Worm (Caenorhabditis elegans): Measurements from ENCODE around the gene srh-111.
"Not testable (repeated sequence)": the region's sequence is repeated elsewhere in the genome, so short reads cannot be mapped to it uniquely, and the experiment has no call there.

Gene srh-111

DNA sequence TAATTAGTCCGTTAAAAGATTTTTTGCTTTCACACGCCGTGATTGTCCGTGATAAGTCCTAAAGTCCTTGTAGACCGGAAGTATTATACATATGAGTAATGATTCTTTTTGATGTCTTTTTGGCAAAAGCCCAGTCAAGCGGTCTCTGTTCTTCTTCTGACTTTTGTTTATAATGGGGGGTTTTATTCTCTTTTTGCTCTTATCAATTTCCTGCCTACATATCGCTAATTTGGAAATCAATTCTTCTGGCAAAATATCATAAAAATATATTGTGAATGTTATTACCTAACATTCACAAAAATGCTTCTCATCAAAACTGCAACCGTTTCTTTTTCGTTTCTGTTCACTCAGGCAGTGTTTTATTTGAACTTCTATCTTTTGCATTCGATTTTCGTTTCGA is 8.5 kb downstream of the srh-111 start, which contains the start of gene srbc-61:
TSS of gene srbc-61 (plus strand) at position 301 of the 400 bp plus-strand sequence.
- TF ChIP-seq him-1 (tag; optimal IDR thresholded peaks at IDR 0.05): no peak

DNA sequence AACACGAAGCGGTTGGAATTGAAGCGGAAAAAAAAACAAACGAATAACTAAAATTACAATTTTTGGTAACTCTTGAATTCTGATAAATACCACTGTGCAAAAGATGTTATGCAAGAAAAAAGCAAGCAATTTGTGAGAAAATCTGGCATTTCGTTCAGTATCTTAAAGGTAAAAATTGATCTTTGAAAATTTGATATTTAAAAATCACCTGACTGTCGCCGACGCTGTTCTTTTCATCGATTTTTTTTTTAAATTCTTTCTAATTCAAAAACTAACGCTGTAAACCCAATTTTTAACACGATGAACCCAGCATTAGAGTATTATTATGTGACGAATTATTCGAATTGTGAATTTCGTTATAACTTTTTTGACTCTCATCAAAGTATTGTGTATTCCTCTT is 11.3 kb downstream of the srh-111 start, which contains the start of gene srh-123:
TSS of gene srh-123 (plus strand) at position 301 of the 400 bp plus-strand sequence.
- TF ChIP-seq him-1 (tag; optimal IDR thresholded peaks at IDR 0.05) (no peak), W03F9.2 (tag; optimal IDR thresholded peaks at IDR 0.05) (no peak), dao-5 (tag; optimal IDR thresholded peaks at IDR 0.05) (no peak)

- no peak for TF ChIP-seq dao-5 (tag; optimal IDR thresholded peaks at IDR 0.05)
- TF ChIP-seq him-1 (tag; optimal IDR thresholded peaks at IDR 0.05): no peak
- no peak for TF ChIP-seq W03F9.2 (tag; optimal IDR thresholded peaks at IDR 0.05)
Observed at ce11 chrV:17471564-17471963, 13.4 kb downstream of the srh-111 start, which contains the start of gene srh-235. Gene srh-235 (minus strand): TSS chrV:17471664.

DNA sequence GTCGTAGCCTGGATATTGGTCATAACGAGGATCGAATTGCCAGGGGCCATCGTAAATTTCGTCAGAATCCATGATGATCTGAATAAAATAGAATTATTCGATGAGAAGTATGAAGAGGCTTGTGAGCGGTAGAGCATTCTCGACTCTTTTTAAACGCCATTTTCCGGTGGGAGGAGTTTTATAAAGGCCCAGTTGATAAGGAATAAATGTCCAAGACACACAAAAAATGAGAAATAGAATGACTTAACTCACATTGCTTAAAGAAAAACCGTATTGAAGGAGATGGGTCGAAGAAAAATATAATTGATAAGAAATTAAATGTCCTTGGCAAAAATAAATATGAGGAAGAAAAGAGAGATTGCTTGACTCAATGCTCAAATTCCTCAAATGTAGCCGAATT is 15.8 kb downstream of the srh-111 start, which contains the start of gene F20E11.17:
TSS of gene F20E11.17 (minus strand) at position 101 of the 400 bp plus-strand sequence.
- TF ChIP-seq W03F9.2 (tag; optimal IDR thresholded peaks at IDR 0.05) (no peak), dao-5 (tag; optimal IDR thresholded peaks at IDR 0.05) (no peak), him-1 (tag; optimal IDR thresholded peaks at IDR 0.05) (no peak)

ce11 chrV:17467881-17468280 is 17.1 kb downstream of the srh-111 start:
- TF ChIP-seq dao-5 (tag; optimal IDR thresholded peaks at IDR 0.05) (no peak), him-1 (tag; optimal IDR thresholded peaks at IDR 0.05) (no peak), W03F9.2 (tag; optimal IDR thresholded peaks at IDR 0.05) (no peak)

- TF ChIP-seq W03F9.2 (tag; optimal IDR thresholded peaks at IDR 0.05) (no peak), dao-5 (tag; optimal IDR thresholded peaks at IDR 0.05) (no peak), him-1 (tag; optimal IDR thresholded peaks at IDR 0.05) (no peak)
Observed at ce11 chrV:17466751-17467150, 18.2 kb downstream of the srh-111 start, which contains the start of gene srw-72. Gene srw-72 (plus strand): TSS chrV:17467051.

DNA sequence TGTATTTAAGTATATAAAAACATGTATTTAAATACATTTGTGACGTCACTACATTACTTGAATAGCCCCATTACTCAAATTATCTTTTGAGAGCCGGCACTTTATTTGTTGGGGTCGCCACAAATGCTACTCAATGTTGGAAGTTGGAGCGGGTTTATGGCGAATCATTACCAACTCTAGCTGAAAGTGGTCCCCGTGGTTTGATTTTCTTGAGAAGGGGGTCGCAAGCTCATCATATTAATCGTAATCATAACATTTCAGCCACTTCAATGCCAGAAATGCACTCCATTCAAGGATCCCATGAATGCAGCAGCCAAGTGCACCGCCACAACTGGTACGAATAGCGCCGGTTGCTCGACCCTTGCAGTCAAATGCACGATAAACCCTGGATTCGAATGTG is 20.7 kb downstream of the srh-111 start, which contains the start of gene F20E11.7:
TSS of gene F20E11.7 (plus strand) at position 301 of the 400 bp plus-strand sequence.
- TF ChIP-seq him-1, dao-5, W03F9.2 (tag; optimal IDR thresholded peaks at IDR 0.05): not testable (repeated sequence)

DNA sequence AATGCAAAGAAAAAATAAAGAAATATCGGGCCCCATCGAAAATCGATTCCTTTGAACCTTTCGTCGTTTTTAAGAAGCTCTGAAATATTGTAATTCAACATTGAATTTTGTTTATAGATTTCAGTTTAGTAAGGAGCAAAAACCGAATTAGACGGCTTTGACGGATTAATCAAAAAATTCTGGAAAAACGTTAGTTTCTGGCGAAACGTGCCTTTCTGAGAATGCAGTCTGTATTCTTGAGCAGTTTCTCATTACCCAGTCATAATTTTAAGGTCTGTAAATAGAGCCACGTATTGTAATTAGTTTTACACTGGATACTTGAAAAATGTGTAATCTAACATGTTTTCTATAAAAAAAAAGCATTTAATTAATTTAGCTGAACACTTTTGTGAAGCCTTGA is 24.9 kb downstream of the srh-111 start, which contains the start of gene srz-48:
TSS of gene srz-48 (minus strand) at position 101 of the 400 bp plus-strand sequence.
- TF ChIP-seq dao-5 (tag; optimal IDR thresholded peaks at IDR 0.05) (no peak), W03F9.2 (tag; optimal IDR thresholded peaks at IDR 0.05) (no peak), him-1 (tag; optimal IDR thresholded peaks at IDR 0.05) (no peak)

- no peak for TF ChIP-seq him-1 (tag; optimal IDR thresholded peaks at IDR 0.05)
- TF ChIP-seq W03F9.2 (tag; optimal IDR thresholded peaks at IDR 0.05): no peak
- TF ChIP-seq dao-5 (tag; optimal IDR thresholded peaks at IDR 0.05): no peak
Observed at ce11 chrV:17458069-17458468, 26.9 kb downstream of the srh-111 start, which contains the start of gene str-200. Gene str-200 (minus strand): TSS chrV:17458169.

ce11 chrV:17456197-17456596 is 28.8 kb downstream of the srh-111 start, which contains the start of gene srh-203:
Gene srh-203 (minus strand): TSS chrV:17456297.
- not testable (repeated sequence) for TF ChIP-seq him-1, dao-5, W03F9.2 (tag; optimal IDR thresholded peaks at IDR 0.05)

DNA sequence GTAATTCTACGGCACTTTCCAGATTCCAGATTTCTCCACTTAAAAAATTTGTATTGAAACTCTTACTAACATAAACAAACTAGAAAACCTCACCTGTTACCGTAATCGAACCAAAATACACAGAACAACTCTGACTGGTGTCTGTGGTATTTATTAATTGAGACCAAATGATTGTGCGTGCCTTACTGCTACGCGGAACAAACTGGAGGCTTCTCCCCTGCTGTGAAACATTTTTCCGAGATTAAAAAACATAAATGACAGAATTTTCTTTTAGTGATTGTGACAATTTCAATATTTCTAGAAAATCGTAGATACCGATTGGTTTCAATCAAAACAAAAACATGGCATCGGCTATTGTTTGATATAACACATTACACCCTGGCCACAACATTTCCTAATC is 35.1 kb downstream of the srh-111 start:
- TF ChIP-seq him-1 (tag; optimal IDR thresholded peaks at IDR 0.05) (no peak), W03F9.2 (tag; optimal IDR thresholded peaks at IDR 0.05) (no peak), dao-5 (tag; optimal IDR thresholded peaks at IDR 0.05) (no peak)

DNA sequence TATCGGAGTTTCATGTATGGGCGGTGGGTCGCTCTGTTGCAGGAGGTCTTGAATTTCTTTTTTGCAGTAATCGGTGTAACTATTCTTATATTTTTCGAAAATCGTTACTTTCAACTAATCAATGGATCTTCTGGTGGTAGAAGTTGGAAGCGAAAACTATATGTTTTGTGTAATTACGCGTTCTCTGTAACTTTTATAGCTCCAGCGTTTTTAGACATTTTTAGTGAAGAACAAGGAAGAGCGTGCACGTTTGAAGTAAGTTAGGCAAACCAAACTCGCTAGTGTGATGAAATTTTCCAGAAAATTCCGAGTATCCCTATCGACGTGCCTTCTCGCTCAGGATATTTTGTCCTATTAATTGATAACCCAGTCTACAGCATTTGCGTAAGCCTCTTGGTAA is 45.6 kb downstream of the srh-111 start, which contains the start of gene srh-154:
TSS of gene srh-154 (plus strand) at position 301 of the 400 bp plus-strand sequence.
- TF ChIP-seq dao-5 (tag; optimal IDR thresholded peaks at IDR 0.05) (no peak), him-1 (tag; optimal IDR thresholded peaks at IDR 0.05) (no peak), W03F9.2 (tag; optimal IDR thresholded peaks at IDR 0.05) (no peak)

DNA sequence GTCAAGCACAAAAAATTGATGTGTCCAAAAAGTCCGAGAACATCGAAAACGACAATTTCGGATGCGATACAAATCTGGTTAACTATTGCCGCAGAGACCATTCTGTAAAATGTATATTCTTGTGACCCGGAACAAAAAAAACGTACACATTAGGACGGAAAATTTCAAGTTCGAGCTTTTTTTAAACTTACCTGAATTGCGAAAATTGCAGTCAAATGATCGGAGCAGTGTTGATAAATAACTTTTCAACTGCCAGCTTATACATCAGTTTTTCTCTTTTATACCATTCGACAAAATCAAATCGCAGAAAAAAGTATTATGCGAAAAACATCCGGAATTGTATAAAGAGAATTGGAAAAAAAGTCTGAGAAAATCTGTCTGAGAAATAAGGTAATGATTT is 46.7 kb downstream of the srh-111 start, which contains the start of gene srsx-2:
TSS of gene srsx-2 (minus strand) at position 101 of the 400 bp plus-strand sequence.
- TF ChIP-seq dao-5 (tag; optimal IDR thresholded peaks at IDR 0.05) (no peak), him-1 (tag; optimal IDR thresholded peaks at IDR 0.05) (no peak), W03F9.2 (tag; optimal IDR thresholded peaks at IDR 0.05) (no peak)

DNA sequence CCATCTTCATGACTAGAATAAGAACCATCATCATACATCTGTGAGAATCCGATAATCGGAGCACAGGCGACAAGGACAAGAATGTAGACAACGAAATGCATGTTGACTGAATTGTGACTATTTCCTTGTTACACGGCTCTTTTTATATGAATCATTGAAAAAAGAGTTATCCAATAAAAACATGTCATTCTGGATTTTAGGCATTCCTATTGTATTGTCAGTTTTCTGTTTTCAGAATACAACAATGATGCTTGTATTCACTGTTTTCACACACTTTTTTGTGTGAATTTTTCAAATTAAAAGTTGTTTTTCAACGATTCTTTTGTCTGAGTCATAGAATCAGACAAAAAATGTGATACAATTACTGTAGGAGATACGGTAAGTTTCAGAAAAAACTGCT is 48.5 kb downstream of the srh-111 start, which contains the start of gene F20E11.18:
TSS of gene F20E11.18 (minus strand) at position 101 of the 400 bp plus-strand sequence.
- no peak for TF ChIP-seq W03F9.2 (tag; optimal IDR thresholded peaks at IDR 0.05)
- TF ChIP-seq him-1 (tag; optimal IDR thresholded peaks at IDR 0.05): no peak
- no peak for TF ChIP-seq dao-5 (tag; optimal IDR thresholded peaks at IDR 0.05)

Data from whole organism, L4/young adult.